Fruit fly (Drosophila melanogaster) S2 (cell line): ENCODE results near the gene CG42538.

ENCODE experiments used
- CG8478 ChIP-seq: fragments of >200 bp; optimal IDR thresholded peaks from 2 replicates; lab custom pipeline; 2018
- CTCF ChIP-seq, 2 experiments: fragments of >200 bp; optimal IDR thresholded peaks; 2 replicates each; lab custom pipeline; 2018

CG42538 gene

dm6 chr3L:16056101-16056891, 22.0 kb downstream of the CG42538 start:
- TF ChIP-seq CTCF (optimal IDR thresholded peaks at IDR 0.05; lab: Kevin White, UChicago) = no peak
- no peak for TF ChIP-seq CG8478 (lab: Kevin White, UChicago)

DNA sequence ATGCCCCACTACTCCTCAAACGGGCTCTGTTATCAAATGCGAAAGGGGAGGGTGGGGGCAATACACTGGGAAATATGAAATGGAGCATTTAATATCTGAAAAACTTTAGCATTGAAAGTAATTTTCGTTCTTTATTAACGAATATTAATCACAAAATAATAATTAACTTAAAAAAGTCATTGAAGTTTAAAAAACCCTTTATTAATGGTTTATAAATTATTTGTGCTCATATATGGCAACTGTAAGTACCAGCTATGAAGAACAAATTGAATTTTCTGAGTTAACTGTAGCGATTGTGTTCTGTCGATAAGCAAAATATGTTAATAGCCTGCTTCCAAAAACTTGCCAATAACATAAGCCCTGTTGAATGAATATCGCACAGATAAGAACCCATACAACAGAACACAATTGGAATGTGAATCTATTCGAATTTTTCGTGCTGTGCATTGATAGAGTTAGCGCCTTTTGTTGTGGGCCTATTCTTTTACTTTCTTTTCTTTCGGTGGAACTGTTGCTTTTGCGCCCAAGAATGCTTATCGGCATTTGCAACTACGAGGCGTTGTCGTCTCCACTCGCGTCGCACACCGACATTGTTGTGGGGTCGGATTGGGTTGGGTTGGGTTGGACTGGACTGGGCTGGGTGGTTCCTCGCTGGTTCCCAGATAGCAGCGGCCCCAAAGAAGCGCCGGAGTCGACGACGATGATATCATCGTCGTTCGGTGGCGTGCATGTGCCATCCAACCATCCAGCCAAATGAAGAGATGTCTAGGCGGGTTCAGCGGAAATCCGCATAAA, 26.7 kb downstream of the CG42538 start:
- TF ChIP-seq CTCF (optimal IDR thresholded peaks at IDR 0.05; lab: Kevin White, UChicago) (no peak), CG8478 (lab: Kevin White, UChicago) (no peak)

dm6 chr3L:16082251-16082650, 47.9 kb downstream of the CG42538 start, which contains the start of gene CG33258:
Gene CG33258 (plus strand): TSS chr3L:16082551.
- TF ChIP-seq CG8478 (lab: Kevin White, UChicago) (no peak), CTCF (optimal IDR thresholded peaks at IDR 0.05; lab: Kevin White, UChicago) (no peak)

dm6 chr3L:16083693-16084092, 49.4 kb downstream of the CG42538 start, which contains the start of gene CG13075:
Gene CG13075 (plus strand): TSS chr3L:16083993.
- no peak for TF ChIP-seq CTCF (optimal IDR thresholded peaks at IDR 0.05; lab: Kevin White, UChicago)
- TF ChIP-seq CG8478 (lab: Kevin White, UChicago) = no peak
